Worm (Caenorhabditis elegans) whole organism, dauer: ENCODE measurements around the gene col-177.

Experiments used
- unc-62 ChIP-seq: sonication (generic microtip); optimal IDR thresholded peaks from 2 replicates; lab custom pipeline; 2017; ENCODE audit warnings: missing biosample characterization, missing genetic modification reagents, missing genetic modification characterization

col-177 gene

ce11 chrX:11001750-11002149 lies at the start of gene col-177:
Gene col-177, minus strand, starts transcription at chrX:11001850.
- no peak for TF ChIP-seq unc-62

ce11 chrX:11050335-11050734 lies 48.7 kb upstream of the col-177 start:
- no peak for TF ChIP-seq unc-62

ce11 chrX:11047183-11047582 lies 45.5 kb upstream of the col-177 start, which contains the start of gene clc-1:
Gene clc-1, plus strand, starts transcription at chrX:11047446.
- TF ChIP-seq unc-62, result no peak

- no peak for TF ChIP-seq unc-62
These were observed 41.1 kb upstream of the col-177 start, which contains the start of gene C09F12.3 for ce11 chrX:11042777-11043176. Gene C09F12.3, minus strand, starts transcription at chrX:11042877.

DNA sequence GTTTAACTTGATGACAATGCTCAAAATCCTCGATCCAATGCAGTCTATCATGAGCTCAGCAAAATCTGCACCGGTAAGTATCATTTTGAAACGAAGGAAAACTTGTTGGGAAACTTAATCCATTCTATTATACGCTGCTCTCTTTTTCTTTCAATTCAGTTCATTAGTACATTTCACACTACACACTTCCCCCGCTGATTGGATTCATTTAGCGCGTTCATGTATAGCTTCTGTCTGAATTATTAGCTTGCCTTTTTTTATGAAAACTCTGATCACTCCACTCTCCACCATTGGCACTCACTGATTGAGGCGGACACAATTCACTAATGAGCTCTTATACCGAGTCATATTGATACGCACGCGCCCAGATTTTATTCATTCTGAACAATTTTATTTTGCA lies 36.6 kb upstream of the col-177 start:
- no peak for TF ChIP-seq unc-62

ce11 chrX:11036114-11037087 lies 34.8 kb upstream of the col-177 start:
- no peak for TF ChIP-seq unc-62

DNA sequence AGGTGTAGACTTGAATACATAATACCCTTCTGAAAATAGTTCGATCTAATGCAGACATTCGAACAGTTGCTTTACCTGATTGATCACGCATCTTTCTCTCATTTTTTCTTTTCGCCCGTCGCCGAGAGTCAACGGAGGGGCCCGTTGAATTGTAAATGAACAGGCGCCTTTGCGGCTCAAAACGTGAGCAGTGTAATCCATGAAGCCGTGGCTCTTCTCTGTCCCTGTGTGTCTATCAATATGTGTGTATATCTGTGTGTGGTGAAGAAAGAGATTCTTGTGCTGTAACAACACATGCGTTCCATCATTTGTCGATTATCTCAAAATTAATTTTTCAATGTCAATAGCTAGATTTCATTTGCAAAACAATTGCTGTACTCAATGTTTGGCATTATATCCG lies 33.9 kb upstream of the col-177 start:
- TF ChIP-seq unc-62, result no peak

ce11 chrX:11034430-11035117 lies 32.9 kb upstream of the col-177 start:
- TF ChIP-seq unc-62, result no peak

DNA sequence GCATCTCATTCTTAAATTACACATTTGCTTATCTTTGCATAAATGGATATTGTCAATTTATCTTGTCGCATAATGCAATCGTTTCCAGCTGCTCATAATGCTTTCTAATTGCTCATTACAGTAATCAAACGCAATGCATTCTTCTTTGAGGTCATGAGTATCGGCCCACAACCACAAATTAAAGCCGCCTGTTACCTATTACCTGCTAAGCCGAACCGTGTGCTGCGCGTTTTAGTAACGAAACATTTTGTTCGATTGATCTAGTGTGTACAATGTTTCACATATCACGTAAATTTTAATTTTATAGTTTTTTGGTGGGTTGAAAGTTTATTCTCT lies 32.3 kb upstream of the col-177 start:
- TF ChIP-seq unc-62, result no peak

DNA sequence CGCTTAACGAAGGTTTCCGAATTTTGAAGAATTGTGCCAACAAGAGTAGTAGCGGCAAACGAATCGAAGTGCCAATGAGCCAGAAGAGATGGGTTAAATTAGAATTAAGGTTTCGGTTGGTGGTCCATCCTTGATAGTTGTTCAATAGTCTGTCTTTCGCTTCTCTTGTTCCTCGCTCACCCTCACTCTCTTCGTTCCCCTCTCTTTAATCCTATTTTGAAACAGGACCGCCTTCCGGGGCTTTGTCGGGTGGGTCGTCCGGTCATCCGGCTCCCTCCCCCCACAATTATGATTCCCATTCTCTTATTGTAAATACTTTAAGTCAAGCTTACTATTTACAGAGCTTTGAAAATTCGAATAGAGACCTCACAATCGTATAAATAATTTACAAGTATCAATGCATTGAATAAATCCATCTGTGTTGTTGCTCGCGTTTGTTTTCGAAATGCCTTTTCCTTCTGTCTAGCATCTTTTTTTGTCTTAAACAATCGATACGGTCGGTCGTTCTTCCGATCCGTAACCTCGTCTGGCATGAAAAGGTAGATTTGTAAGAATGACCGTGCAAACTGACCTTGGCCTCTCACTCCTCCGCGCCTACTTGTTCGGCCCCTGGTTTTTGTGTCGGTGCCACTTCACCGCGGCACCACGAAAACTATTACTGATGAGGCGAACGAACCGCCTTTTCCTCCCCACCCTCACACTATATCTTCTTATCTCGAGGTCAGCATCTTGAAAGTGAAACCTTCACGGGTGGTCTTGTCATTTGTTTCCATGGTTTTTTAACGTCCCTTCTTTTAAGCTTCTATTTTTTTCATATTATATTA lies 31.7 kb upstream of the col-177 start:
- no peak for TF ChIP-seq unc-62

ce11 chrX:11032412-11032811 lies 30.8 kb upstream of the col-177 start:
- no peak for TF ChIP-seq unc-62

DNA sequence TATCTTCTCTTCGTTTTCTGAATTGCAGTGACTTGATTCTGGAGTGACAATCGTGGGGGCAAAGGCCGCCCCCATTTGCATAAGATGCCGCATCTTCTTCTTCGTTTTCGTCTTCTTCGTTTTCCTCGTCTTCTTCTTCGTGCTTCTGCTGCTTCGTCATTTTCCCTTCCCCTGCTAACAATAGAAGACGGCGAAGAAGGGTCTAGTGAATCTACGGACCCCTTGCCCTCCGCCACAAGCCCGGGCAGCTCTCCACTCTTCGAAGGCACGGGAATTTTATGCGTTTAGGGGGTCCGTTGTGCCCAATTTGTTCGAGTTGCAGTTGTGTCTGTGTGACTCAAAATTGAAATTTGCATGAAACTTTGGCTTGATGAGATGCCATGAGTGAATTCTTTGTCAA lies 30.2 kb upstream of the col-177 start:
- TF ChIP-seq unc-62, result no peak

ce11 chrX:11031047-11031695 lies 29.5 kb upstream of the col-177 start:
- no peak for TF ChIP-seq unc-62

DNA sequence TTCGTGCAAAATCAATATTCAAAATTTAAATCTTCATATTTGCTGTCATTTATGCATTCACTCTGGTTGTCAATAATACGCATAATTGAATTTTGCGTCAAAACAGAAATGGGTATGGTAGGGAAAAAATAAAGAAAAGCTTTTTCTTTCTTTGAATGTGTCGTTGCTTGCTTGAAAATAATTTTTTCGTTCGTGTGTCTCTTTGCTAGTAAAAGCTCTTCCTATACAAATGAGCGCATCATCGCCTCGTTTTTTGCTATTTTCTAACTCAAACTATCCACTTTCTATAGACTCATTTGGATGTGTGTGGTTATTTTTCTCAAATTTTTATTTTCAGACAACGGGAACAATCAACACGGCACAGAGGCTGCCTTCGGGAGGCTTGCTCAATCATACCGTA lies 27.0 kb upstream of the col-177 start, which contains the start of gene ldb-1:
TSS of gene ldb-1 (plus strand) at position 301 of the 400 bp plus-strand sequence.
- no peak for TF ChIP-seq unc-62

DNA sequence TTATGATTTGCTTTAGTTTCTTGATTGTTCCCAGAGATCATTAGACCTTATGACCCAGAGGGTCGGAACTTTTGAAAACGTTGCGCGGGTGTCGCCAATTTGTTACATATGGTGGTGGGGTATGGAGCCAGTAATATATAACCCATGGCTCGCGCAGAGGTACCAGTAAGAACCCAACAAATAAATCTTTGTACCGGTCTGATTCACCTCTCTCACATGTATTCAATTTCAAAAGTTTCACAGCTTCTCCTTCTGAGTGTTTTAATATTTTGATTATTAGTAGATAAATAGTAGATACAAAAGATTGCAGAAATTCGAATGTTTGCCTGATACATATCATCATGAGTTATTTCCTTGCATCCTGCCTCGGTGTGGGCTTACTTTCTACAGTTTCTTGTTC lies 14.4 kb upstream of the col-177 start, which contains the start of gene egl-15:
TSS of gene egl-15 (plus strand) at position 301 of the 400 bp plus-strand sequence.
- no peak for TF ChIP-seq unc-62
